In the genomic region with DNA sequence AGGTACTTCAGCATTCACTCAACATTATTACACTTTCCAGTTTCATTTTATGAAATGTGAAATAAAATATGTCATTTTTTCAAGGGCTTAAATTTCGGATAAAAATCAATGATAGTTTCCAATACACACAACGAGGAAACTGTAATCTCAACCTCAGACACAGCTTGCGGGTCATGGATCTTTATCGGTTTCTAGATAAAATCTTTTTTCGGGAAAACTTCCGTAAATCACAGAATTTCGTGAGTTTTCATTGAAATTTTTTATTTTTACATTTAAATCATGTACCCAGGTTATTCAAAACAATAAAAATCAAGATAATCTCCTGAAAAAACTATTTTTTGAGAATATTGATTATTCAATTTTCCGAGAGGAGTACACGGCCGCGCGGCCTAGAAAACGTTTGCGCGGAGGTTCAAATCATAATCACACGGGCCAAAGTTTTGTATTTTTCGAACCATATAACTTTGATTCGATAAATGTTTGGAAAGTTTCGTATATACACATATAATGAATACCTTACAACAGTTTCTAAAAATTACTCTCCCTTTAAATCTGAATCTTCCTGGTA, we compare ENCODE assay signal across 7 worm cellular contexts.
A peak's percentile ranks its signal among the peaks of the same experiment; 100 is the strongest.
TF ChIP-seq lines count a peak whose summit lies in the region.

No protein-coding gene starts in this region.

TF ChIP-seq in whole organism, L1 larva, 84 proteins besides CTCF, POLR2A, EP300 and RAD21:
- peak; percentile 43 for TF ChIP-seq rnt-1 (tag; optimal IDR thresholded peaks at IDR 0.05; lab: Kevin White, UChicago)
- peak; percentile 63 for TF ChIP-seq nhr-85 (tag; lab: Kevin White, UChicago)
- peak; percentile 29 to 52 for TF ChIP-seq efl-1 (optimal IDR thresholded peaks at IDR 0.05; lab: Kevin White, UChicago)
- TF ChIP-seq efl-1 (GFP tag; optimal IDR thresholded peaks at IDR 0.05 in 1 of 2; lab: Kevin White, UChicago): peak; percentile 55 to 96
- peak in 1 of 2 experiments; percentile 60 for TF ChIP-seq lin-35 (GFP tag; optimal IDR thresholded peaks at IDR 0.05; lab: Kevin White, UChicago)
- TF ChIP-seq ets-5 (GFP tag; IDR thresholded peaks at IDR 0.05; lab: Robert Waterston, UW): no peak
- TF ChIP-seq blmp-1 (tag; optimal IDR thresholded peaks at IDR 0.05; lab: Kevin White, UChicago): peak; percentile 0
- no peak for TF ChIP-seq F16B12.6 (tag; optimal IDR thresholded peaks at IDR 0.05; lab: Kevin White, UChicago)
- TF ChIP-seq nhr-90 (tag; optimal IDR thresholded peaks at IDR 0.05; lab: Kevin White, UChicago; ENCODE audit: poor library complexity): peak; percentile 8
- peak in 2 of 3 experiments; percentile 40 to 49 for TF ChIP-seq dpl-1 (GFP tag; optimal IDR thresholded peaks at IDR 0.05; lab: Kevin White, UChicago)

TF ChIP-seq in whole organism, L2 larva, 48 proteins besides CTCF, POLR2A, EP300 and RAD21 (continues in another document):
- TF ChIP-seq ZK546.5 (tag; optimal IDR thresholded peaks at IDR 0.05; lab: Kevin White, UChicago) (no peak), ama-1 (optimal IDR thresholded peaks at IDR 0.05; lab: Kevin White, UChicago) (peak; percentile 0), aly-2 (tag; optimal IDR thresholded peaks at IDR 0.05; lab: Kevin White, UChicago) (no peak), unc-62 (GFP tag; optimal IDR thresholded peaks at IDR 0.05; lab: Kevin White, UChicago) (no peak), Y55F3AM.14 (GFP tag; optimal IDR thresholded peaks at IDR 0.05; lab: Kevin White, UChicago) (no peak), nhr-10 (tag; optimal IDR thresholded peaks at IDR 0.05; lab: Kevin White, UChicago) (no peak), nhr-237 (tag; optimal IDR thresholded peaks at IDR 0.05; lab: Kevin White, UChicago) (no peak), elt-3 (tag; optimal IDR thresholded peaks at IDR 0.05; lab: Kevin White, UChicago) (no peak), blmp-1 (tag; optimal IDR thresholded peaks at IDR 0.05; lab: Kevin White, UChicago; ENCODE audit: insufficient read depth) (no peak), sma-3 (GFP tag; optimal IDR thresholded peaks at IDR 0.05; lab: Kevin White, UChicago) (peak; percentile 33), nhr-23 (tag; optimal IDR thresholded peaks at IDR 0.05; lab: Kevin White, UChicago) (no peak), nhr-21 (tag; optimal IDR thresholded peaks at IDR 0.05; lab: Kevin White, UChicago) (peak; percentile 24), R02D3.7 (tag; optimal IDR thresholded peaks at IDR 0.05; lab: Kevin White, UChicago) (no peak)

TF ChIP-seq in whole organism, L3 larva, 47 proteins besides CTCF, POLR2A, EP300 and RAD21 (continues in another document):
- no peak for TF ChIP-seq hmg-11 (tag; optimal IDR thresholded peaks at IDR 0.05; lab: Kevin White, UChicago)
- TF ChIP-seq ama-1 (optimal IDR thresholded peaks at IDR 0.05; lab: Kevin White, UChicago): peak; percentile 72
- peak; percentile 39 for TF ChIP-seq nhr-23 (tag; optimal IDR thresholded peaks at IDR 0.05; lab: Kevin White, UChicago)
- no peak for TF ChIP-seq lin-39 (tag; optimal IDR thresholded peaks at IDR 0.05; lab: Kevin White, UChicago)
- TF ChIP-seq tbx-2 (tag; optimal IDR thresholded peaks at IDR 0.05; lab: Kevin White, UChicago): no peak
- TF ChIP-seq pha-4 (tag; optimal IDR thresholded peaks at IDR 0.05; lab: Kevin White, UChicago): no peak
- peak; percentile 11 for TF ChIP-seq ceh-28 (tag; optimal IDR thresholded peaks at IDR 0.05; lab: Kevin White, UChicago)
- TF ChIP-seq nhr-77 (tag; optimal IDR thresholded peaks at IDR 0.05; lab: Kevin White, UChicago): no peak
- no peak for TF ChIP-seq fkh-2 (tag; optimal IDR thresholded peaks at IDR 0.05; lab: Kevin White, UChicago)
- TF ChIP-seq lsy-12 (tag; optimal IDR thresholded peaks at IDR 0.05; lab: Kevin White, UChicago): peak; percentile 13
- TF ChIP-seq nhr-25 (tag; optimal IDR thresholded peaks at IDR 0.05; lab: Kevin White, UChicago): no peak
- no peak for TF ChIP-seq fkh-10 (GFP tag; optimal IDR thresholded peaks at IDR 0.05; lab: Kevin White, UChicago)
- no peak for TF ChIP-seq nhr-28 (tag; optimal IDR thresholded peaks at IDR 0.05; lab: Kevin White, UChicago)

TF ChIP-seq in whole organism, L4 larva, 104 proteins besides CTCF, POLR2A, EP300 and RAD21 (continues in another document):
- TF ChIP-seq spr-1 (tag; optimal IDR thresholded peaks at IDR 0.05; lab: Kevin White, UChicago): peak; percentile 5
- TF ChIP-seq dmd-9 (GFP tag; IDR thresholded peaks at IDR 0.05; lab: Robert Waterston, UW): 0 out of 2 replicates have a peak, but pooled peaks have one; percentile 28
- 0 out of 2 replicates have a peak, but pooled peaks have one; percentile 13 for TF ChIP-seq arid-1 (GFP tag; conservative IDR thresholded peaks at IDR 0.05; lab: Robert Waterston, UW)
- peak in 1 of 2 experiments; percentile 26 for TF ChIP-seq lsy-2 (tag; optimal IDR thresholded peaks at IDR 0.05; lab: Kevin White, UChicago)
- peak; percentile 78 for TF ChIP-seq mes-2 (tag; optimal IDR thresholded peaks at IDR 0.05; lab: Kevin White, UChicago; ENCODE audit: poor library complexity, severe bottlenecking)
- TF ChIP-seq lin-38 (GFP tag; IDR thresholded peaks at IDR 0.05; lab: Robert Waterston, UW): peak; percentile 43; the same call in 1 of the 2 replicates
- TF ChIP-seq lir-3 (tag; optimal IDR thresholded peaks at IDR 0.05; lab: Kevin White, UChicago): no peak
- no peak for TF ChIP-seq nhr-102 (tag; optimal IDR thresholded peaks at IDR 0.05; lab: Kevin White, UChicago)
- peak; percentile 8 for TF ChIP-seq mep-1 (tag; optimal IDR thresholded peaks at IDR 0.05; lab: Kevin White, UChicago)
- peak; percentile 8 for TF ChIP-seq dve-1 (tag; optimal IDR thresholded peaks at IDR 0.05; lab: Kevin White, UChicago; ENCODE audit: insufficient read depth)
- no peak for TF ChIP-seq ZK546.5 (tag; optimal IDR thresholded peaks at IDR 0.05; lab: Kevin White, UChicago)

TF ChIP-seq in whole organism, late embryonic, 69 proteins besides CTCF, POLR2A, EP300 and RAD21:
- TF ChIP-seq madf-2 (tag; optimal IDR thresholded peaks at IDR 0.05; lab: Kevin White, UChicago): no peak
- TF ChIP-seq T23F11.4 (GFP tag; optimal IDR thresholded peaks at IDR 0.05; lab: Kevin White, UChicago): no peak
- no peak for TF ChIP-seq ztf-16 (tag; optimal IDR thresholded peaks at IDR 0.05; lab: Kevin White, UChicago)
- no peak for TF ChIP-seq ceh-48 (tag; optimal IDR thresholded peaks at IDR 0.05; lab: Kevin White, UChicago)
- TF ChIP-seq ama-1 (optimal IDR thresholded peaks at IDR 0.05; lab: Kevin White, UChicago): no peak
- TF ChIP-seq ceh-31 (tag; optimal IDR thresholded peaks at IDR 0.05; lab: Kevin White, UChicago): peak; percentile 4
- TF ChIP-seq sdc-2 (tag; optimal IDR thresholded peaks at IDR 0.05; lab: Kevin White, UChicago): no peak
- TF ChIP-seq lin-11 (tag; optimal IDR thresholded peaks at IDR 0.05; lab: Kevin White, UChicago): no peak
- no peak for TF ChIP-seq tbx-7 (tag; optimal IDR thresholded peaks at IDR 0.05; lab: Kevin White, UChicago)
- no peak for TF ChIP-seq pqm-1 (tag; optimal IDR thresholded peaks at IDR 0.05; lab: Kevin White, UChicago)
- no peak for TF ChIP-seq dmd-4 (tag; optimal IDR thresholded peaks at IDR 0.05; lab: Kevin White, UChicago; ENCODE audit: borderline replicate concordance)
- peak; percentile 45 for TF ChIP-seq ets-4 (tag; optimal IDR thresholded peaks at IDR 0.05; lab: Kevin White, UChicago)

TF ChIP-seq in whole organism, mixed stage, embryonic, 35 proteins besides CTCF, POLR2A, EP300 and RAD21:
- TF ChIP-seq elt-1 (tag; optimal IDR thresholded peaks at IDR 0.05; lab: Kevin White, UChicago; ENCODE audit: borderline replicate concordance, insufficient read depth): peak; percentile 81
- TF ChIP-seq flh-1 (GFP tag; optimal IDR thresholded peaks at IDR 0.05; lab: Kevin White, UChicago): no peak

TF ChIP-seq in whole organism, young adult, 124 proteins besides CTCF, POLR2A, EP300 and RAD21:
- TF ChIP-seq snpc-4 (GFP tag; optimal IDR thresholded peaks at IDR 0.05; lab: Kevin White, UChicago) (no peak), snpc-4 (tag; optimal IDR thresholded peaks at IDR 0.05; lab: Kevin White, UChicago) (peak in 2 of 4 experiments; percentile 8 to 18), madf-6 (GFP tag; IDR thresholded peaks at IDR 0.05; lab: Robert Waterston, UW) (0 out of 2 replicates have a peak, but pooled peaks have one; percentile 17), ztf-6 (GFP tag; IDR thresholded peaks at IDR 0.05; lab: Robert Waterston, UW) (no peak), cebp-1 (GFP tag; IDR thresholded peaks at IDR 0.05; lab: Robert Waterston, UW) (no peak), cebp-1 (tag; optimal IDR thresholded peaks at IDR 0.05; lab: Kevin White, UChicago) (peak; percentile 29), ama-1 (optimal IDR thresholded peaks at IDR 0.05; lab: Kevin White, UChicago) (no peak), ama-1 (GFP tag; optimal IDR thresholded peaks at IDR 0.05; lab: Kevin White, UChicago) (peak in 1 of 2 experiments; percentile 13), efl-1 (GFP tag; optimal IDR thresholded peaks at IDR 0.05; lab: Kevin White, UChicago) (peak; percentile 8)
TF ChIP-seq in whole organism, young adult: peak in this region for 5.
